Worm (Caenorhabditis elegans): Measurements from ENCODE around the gene B0272.4.
A peak's percentile ranks its signal among the peaks of the same experiment; 100 is the strongest.

DNA sequence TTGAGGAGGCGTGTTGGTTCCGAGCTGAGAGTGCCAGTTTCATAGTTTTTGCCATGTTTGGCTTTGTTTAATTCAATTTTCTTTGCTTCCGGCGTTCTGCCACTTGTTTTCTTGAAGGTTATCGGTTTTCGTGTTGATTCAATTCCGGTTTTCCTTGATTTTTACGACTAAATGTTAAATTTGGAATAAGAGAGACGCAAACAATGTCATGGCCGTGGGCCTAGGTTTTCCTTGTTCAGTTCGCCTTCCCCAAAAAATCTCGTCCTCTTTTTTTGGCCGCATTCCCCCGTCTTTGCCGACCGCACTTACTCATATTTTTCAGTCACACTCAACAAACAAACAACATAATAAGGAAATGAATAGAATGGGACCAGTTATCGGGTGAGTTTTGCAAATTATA is 34.5 kb upstream of the B0272.4 start, which contains the start of gene C23F12.9:
- no peak for TF ChIP-seq nhr-76 (tag; optimal IDR thresholded peaks at IDR 0.05)
- TF ChIP-seq aha-1 (tag; optimal IDR thresholded peaks at IDR 0.05): no peak
- TF ChIP-seq C04F5.9 (tag; optimal IDR thresholded peaks at IDR 0.05): no peak
- no peak for TF ChIP-seq nhr-237 (tag; optimal IDR thresholded peaks at IDR 0.05)
- TF ChIP-seq ama-1 (optimal IDR thresholded peaks at IDR 0.05): no peak
- no peak for TF ChIP-seq pqm-1 (tag; optimal IDR thresholded peaks at IDR 0.05)
- no peak for TF ChIP-seq unc-62 (GFP tag; optimal IDR thresholded peaks at IDR 0.05)
- peak; percentile 36 for TF ChIP-seq nhr-85 (tag)

Measured in whole organism, L1 larva.